Worm (Caenorhabditis elegans) whole organism, L2 larva: ENCODE measurements around the gene Y41E3.1.
"Not testable (repeated sequence)": the region's sequence is repeated elsewhere in the genome, so short reads cannot be mapped to it uniquely, and the experiment has no call there.

ENCODE experiments used
- C34F6.9 ChIP-seq: fragments of 150-350 bp; optimal IDR thresholded peaks from 2 replicates; lab custom pipeline; 2014; ENCODE audit warnings: missing biosample characterization, missing genetic modification characterization
- F13H6.1 ChIP-seq: sonication (generic microtip); optimal IDR thresholded peaks from 2 replicates; lab custom pipeline; 2016; ENCODE audit warnings: missing genetic modification characterization, missing compliant biosample characterization
- R02D3.7 ChIP-seq: fragments of 150-350 bp; optimal IDR thresholded peaks from 2 replicates; lab custom pipeline; 2014; ENCODE audit warnings: missing biosample characterization, missing genetic modification characterization
- Y55F3AM.14 ChIP-seq: fragments of 200-800 bp; sonication (Bioruptor generic); optimal IDR thresholded peaks from 2 replicates; lab custom pipeline; 2018; ENCODE audit warnings: mild to moderate bottlenecking, missing genetic modification characterization, missing compliant biosample characterization
- ZK546.5 ChIP-seq: sonication (generic microtip); optimal IDR thresholded peaks from 2 replicates; lab custom pipeline; 2017; ENCODE audit warnings: missing biosample characterization, missing genetic modification characterization
- aly-2 ChIP-seq: fragments of 150-350 bp; optimal IDR thresholded peaks from 2 replicates; lab custom pipeline; 2014; ENCODE audit warnings: missing biosample characterization, missing genetic modification characterization
- ama-1 ChIP-seq: fragments of 150-350 bp; optimal IDR thresholded peaks from 2 replicates; lab custom pipeline; 2018; ENCODE audit warnings: inconsistent platforms
- ceh-16 ChIP-seq: fragments of 150-350 bp; optimal IDR thresholded peaks from 2 replicates; lab custom pipeline; 2014; ENCODE audit warnings: missing biosample characterization, missing genetic modification characterization
- crh-2 ChIP-seq: sonication (generic microtip); optimal IDR thresholded peaks from 2 replicates; lab custom pipeline; 2017; ENCODE audit warnings: missing biosample characterization, missing genetic modification characterization
- dmd-4 ChIP-seq: sonication (generic microtip); optimal IDR thresholded peaks from 2 replicates; lab custom pipeline; 2017; ENCODE audit warnings: missing biosample characterization, missing genetic modification characterization
- egl-27 ChIP-seq: sonication (generic microtip); optimal IDR thresholded peaks from 3 replicates; lab custom pipeline; 2017; ENCODE audit warnings: missing biosample characterization, missing genetic modification reagents, missing genetic modification characterization
- elt-1 ChIP-seq: fragments of 150-350 bp; optimal IDR thresholded peaks from 2 replicates; lab custom pipeline; 2014; ENCODE audit warnings: missing biosample characterization, missing genetic modification characterization
- fos-1 ChIP-seq: fragments of 150-350 bp; optimal IDR thresholded peaks from 2 replicates; lab custom pipeline; 2014; ENCODE audit warnings: missing biosample characterization, missing genetic modification characterization
- gmeb-1 ChIP-seq: fragments of 150-350 bp; optimal IDR thresholded peaks from 2 replicates; lab custom pipeline; 2014; ENCODE audit warnings: missing biosample characterization, missing genetic modification characterization
- lin-11 ChIP-seq: fragments of 150-350 bp; sonication (generic microtip); optimal IDR thresholded peaks from 2 replicates; lab custom pipeline; 2014; ENCODE audit warnings: missing biosample characterization, missing genetic modification characterization, inconsistent platforms, mixed read lengths
- lin-13 ChIP-seq: fragments of 150-350 bp; optimal IDR thresholded peaks from 2 replicates; lab custom pipeline; 2014; ENCODE audit warnings: missing biosample characterization, missing genetic modification reagents, missing genetic modification characterization
- lin-39 ChIP-seq: fragments of 150-350 bp; optimal IDR thresholded peaks from 2 replicates; lab custom pipeline; 2014; ENCODE audit warnings: missing biosample characterization, missing genetic modification reagents, missing genetic modification characterization
- lsy-2 ChIP-seq, 2 experiments: fragments of 150-350 bp in 1 of 2; sonication (generic microtip) in 1 of 2; optimal IDR thresholded peaks; 2 replicates each; lab custom pipeline; 2014 to 2017; ENCODE audit warnings: missing biosample characterization in 2 of 2, missing genetic modification characterization in 2 of 2
- mab-5 ChIP-seq: fragments of 150-350 bp; optimal IDR thresholded peaks from 2 replicates; lab custom pipeline; 2014; ENCODE audit warnings: missing biosample characterization, missing genetic modification characterization
- mdl-1 ChIP-seq, 2 experiments: fragments of 150-350 bp in 1 of 2; sonication (generic microtip) in 1 of 2; optimal IDR thresholded peaks; 2 replicates each; lab custom pipeline; 2017; ENCODE audit warnings: missing biosample characterization in 2 of 2, missing genetic modification characterization in 2 of 2
- nhr-10 ChIP-seq: sonication (generic microtip); optimal IDR thresholded peaks from 2 replicates; lab custom pipeline; 2017; ENCODE audit warnings: missing biosample characterization, missing genetic modification characterization
- nhr-11 ChIP-seq: fragments of 150-350 bp; optimal IDR thresholded peaks from 2 replicates; lab custom pipeline; 2014; ENCODE audit warnings: missing biosample characterization, missing genetic modification characterization
- nhr-129 ChIP-seq: fragments of 150-350 bp; optimal IDR thresholded peaks from 2 replicates; lab custom pipeline; 2014; ENCODE audit warnings: missing biosample characterization, missing genetic modification characterization
- nhr-21 ChIP-seq: fragments of 150-350 bp; optimal IDR thresholded peaks from 2 replicates; lab custom pipeline; 2014; ENCODE audit warnings: missing biosample characterization, missing genetic modification characterization
- nhr-23 ChIP-seq: fragments of 150-350 bp; optimal IDR thresholded peaks from 2 replicates; lab custom pipeline; 2014; ENCODE audit warnings: missing biosample characterization, missing genetic modification reagents, missing genetic modification characterization
- nhr-6 ChIP-seq: fragments of 150-350 bp; optimal IDR thresholded peaks from 2 replicates; lab custom pipeline; 2014; ENCODE audit warnings: missing biosample characterization, missing genetic modification characterization
- nhr-77 ChIP-seq: fragments of 150-350 bp; optimal IDR thresholded peaks from 2 replicates; lab custom pipeline; 2014; ENCODE audit warnings: missing biosample characterization, missing genetic modification characterization
- peb-1 ChIP-seq: fragments of 150-350 bp; optimal IDR thresholded peaks from 2 replicates; lab custom pipeline; 2014; ENCODE audit warnings: missing biosample characterization, missing genetic modification characterization
- skn-1 ChIP-seq: sonication (generic microtip); optimal IDR thresholded peaks from 2 replicates; lab custom pipeline; 2017; ENCODE audit warnings: missing biosample characterization, missing genetic modification characterization
- sma-3 ChIP-seq: sonication (generic microtip); optimal IDR thresholded peaks from 2 replicates; lab custom pipeline; 2016; ENCODE audit warnings: missing genetic modification reagents, missing genetic modification characterization, missing compliant biosample characterization
- sma-9 ChIP-seq, 2 experiments: fragments of 150-350 bp in 1 of 2; sonication (generic microtip) in 1 of 2; optimal IDR thresholded peaks; 2 replicates each; lab custom pipeline; 2014 to 2016; ENCODE audit warnings: missing genetic modification characterization in 2 of 2, mild to moderate bottlenecking in 1 of 2, missing biosample characterization in 1 of 2, missing compliant biosample characterization in 1 of 2, missing genetic modification reagents in 1 of 2, moderate library complexity in 1 of 2
- snpc-4 ChIP-seq: fragments of 150-350 bp; optimal IDR thresholded peaks from 2 replicates; lab custom pipeline; 2014; ENCODE audit warnings: missing biosample characterization, missing genetic modification characterization
- unc-39 ChIP-seq: fragments of 150-350 bp; optimal IDR thresholded peaks from 2 replicates; lab custom pipeline; 2014; ENCODE audit warnings: missing biosample characterization, missing genetic modification characterization
- unc-55 ChIP-seq: fragments of 150-350 bp; sonication (generic microtip); optimal IDR thresholded peaks from 3 replicates; lab custom pipeline; 2014; ENCODE audit warnings: missing biosample characterization, missing genetic modification reagents, missing genetic modification characterization
- unc-62 ChIP-seq: fragments of 150-350 bp; optimal IDR thresholded peaks from 2 replicates; lab custom pipeline; 2014; ENCODE audit warnings: missing biosample characterization, missing genetic modification reagents, missing genetic modification characterization
- zag-1 ChIP-seq: fragments of 150-350 bp; optimal IDR thresholded peaks from 2 replicates; lab custom pipeline; 2014; ENCODE audit warnings: missing biosample characterization, missing genetic modification characterization
- ztf-1 ChIP-seq: fragments of 200-800 bp; sonication (Bioruptor generic); conservative IDR thresholded peaks from 2 replicates; pipeline ENCODE4 v1.3.6; 2022; ENCODE audit warnings: missing genetic modification characterization, missing compliant biosample characterization

Y41E3.1 gene

DNA sequence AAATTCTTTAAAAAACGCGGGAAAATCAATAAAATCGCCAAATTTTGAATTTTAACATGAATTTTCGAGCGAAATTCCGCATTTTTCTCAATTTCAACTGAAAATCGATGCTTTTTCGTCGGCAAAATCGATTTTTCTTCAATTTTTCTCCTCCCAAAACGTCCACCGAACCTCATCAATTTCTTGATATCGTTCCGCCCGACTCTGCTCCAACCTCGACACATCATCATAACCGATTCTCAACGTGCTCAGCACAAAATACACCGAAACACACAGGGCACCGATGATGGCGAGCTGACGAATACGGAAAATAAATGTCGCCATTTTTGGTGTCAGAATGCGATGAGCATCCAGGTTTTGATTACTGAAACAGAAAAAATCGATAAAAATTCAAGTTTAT lies at the start of gene Y41E3.1:
Gene Y41E3.1, minus strand, starts transcription at position 324 of the 400 bp plus-strand sequence.
- no peak for TF ChIP-seq dmd-4 (tag; lab: Kevin White, UChicago)
- no peak for TF ChIP-seq lin-13
- TF ChIP-seq mab-5, result no peak
- no peak for TF ChIP-seq unc-55
- TF ChIP-seq elt-1, result no peak
- TF ChIP-seq nhr-77, result no peak
- TF ChIP-seq lin-39 (tag; lab: Kevin White, UChicago), result no peak
- no peak for TF ChIP-seq ztf-1 (GFP tag; lab: Robert Waterston, UW)
- no peak for TF ChIP-seq nhr-129 (tag; lab: Kevin White, UChicago)
- TF ChIP-seq unc-39 (tag; lab: Kevin White, UChicago), result no peak
- TF ChIP-seq nhr-21, result no peak
- no peak for TF ChIP-seq mdl-1 (tag; optimal IDR thresholded peaks at IDR 0.05; lab: Kevin White, UChicago)
- no peak for TF ChIP-seq aly-2 (tag; lab: Kevin White, UChicago)
- TF ChIP-seq sma-3 (GFP tag; lab: Kevin White, UChicago), result no peak
- no peak for TF ChIP-seq ceh-16 (tag; lab: Kevin White, UChicago)
- no peak for TF ChIP-seq crh-2
- TF ChIP-seq lin-11 (tag; lab: Kevin White, UChicago), result no peak
- no peak for TF ChIP-seq egl-27
- TF ChIP-seq sma-9 (GFP tag; optimal IDR thresholded peaks at IDR 0.05; lab: Kevin White, UChicago), result no peak
- no peak for TF ChIP-seq sma-9 (tag; optimal IDR thresholded peaks at IDR 0.05; lab: Kevin White, UChicago)
- TF ChIP-seq skn-1, result no peak

- TF ChIP-seq unc-62 (GFP tag; lab: Kevin White, UChicago), result no peak
Observed at ce11 chrIV:15008200-15008599, 49.5 kb upstream of the Y41E3.1 start.

- TF ChIP-seq skn-1; C34F6.9 (tag; lab: Kevin White, UChicago); dmd-4 (tag; lab: Kevin White, UChicago): not testable (repeated sequence)
Observed at ce11 chrIV:15006494-15006893, 47.8 kb upstream of the Y41E3.1 start, which contains the start of gene Y41E3.6. TSS of gene Y41E3.6 (plus strand) at chrIV:15006794.

- no peak for TF ChIP-seq nhr-10 (tag; lab: Kevin White, UChicago)
- no peak for TF ChIP-seq ama-1 (lab: Kevin White, UChicago)
- no peak for TF ChIP-seq unc-55
- TF ChIP-seq lsy-2 (tag; optimal IDR thresholded peaks at IDR 0.05; lab: Kevin White, UChicago), result no peak
- no peak for TF ChIP-seq ZK546.5
- TF ChIP-seq zag-1 (tag; lab: Kevin White, UChicago), result no peak
- no peak for TF ChIP-seq ceh-16 (tag; lab: Kevin White, UChicago)
- TF ChIP-seq nhr-21, result no peak
- no peak for TF ChIP-seq Y55F3AM.14
- TF ChIP-seq gmeb-1 (tag; lab: Kevin White, UChicago), result no peak
- no peak for TF ChIP-seq peb-1
- no peak for TF ChIP-seq aly-2 (tag; lab: Kevin White, UChicago)
- TF ChIP-seq skn-1, result no peak
- no peak for TF ChIP-seq fos-1
- no peak for TF ChIP-seq R02D3.7 (tag; lab: Kevin White, UChicago)
- TF ChIP-seq C34F6.9 (tag; lab: Kevin White, UChicago), result no peak
- no peak for TF ChIP-seq egl-27
- TF ChIP-seq snpc-4 (tag; lab: Kevin White, UChicago), result no peak
Observed at ce11 chrIV:14986684-14987083, 28.0 kb upstream of the Y41E3.1 start, which contains the start of gene dpy-4. TSS of gene dpy-4 (minus strand) at chrIV:14986784.

- TF ChIP-seq lsy-2 (tag; optimal IDR thresholded peaks at IDR 0.05; lab: Kevin White, UChicago) (no peak), unc-55 (no peak), sma-9 (GFP tag; optimal IDR thresholded peaks at IDR 0.05; lab: Kevin White, UChicago) (no peak), sma-9 (tag; optimal IDR thresholded peaks at IDR 0.05; lab: Kevin White, UChicago) (no peak), nhr-23 (tag; lab: Kevin White, UChicago) (no peak), nhr-6 (tag; lab: Kevin White, UChicago) (no peak), R02D3.7 (tag; lab: Kevin White, UChicago) (no peak), F13H6.1 (tag; lab: Kevin White, UChicago) (no peak), nhr-10 (tag; lab: Kevin White, UChicago) (no peak), ceh-16 (tag; lab: Kevin White, UChicago) (no peak), nhr-129 (tag; lab: Kevin White, UChicago) (no peak), nhr-11 (tag; lab: Kevin White, UChicago) (no peak), unc-39 (tag; lab: Kevin White, UChicago) (no peak), sma-3 (GFP tag; lab: Kevin White, UChicago) (no peak), lin-39 (tag; lab: Kevin White, UChicago) (no peak), gmeb-1 (tag; lab: Kevin White, UChicago) (no peak), elt-1 (no peak), fos-1 (no peak)
Observed at ce11 chrIV:14985859-14986258, 27.2 kb upstream of the Y41E3.1 start.
